Worm (Caenorhabditis elegans) whole organism, mixed stage, embryonic: ENCODE measurements around the gene W05B10.3.
A peak's percentile ranks its signal among the peaks of the same experiment; 100 is the strongest.

Source experiments
- M03D4.4 ChIP-seq: sonication (generic microtip); optimal IDR thresholded peaks from 2 replicates; lab custom pipeline; 2017; ENCODE audit warnings: mild to moderate bottlenecking, missing genetic modification characterization, missing compliant biosample characterization
- bed-3 ChIP-seq: fragments of 200-800 bp; sonication (Bioruptor generic); optimal IDR thresholded peaks from 3 replicates; lab custom pipeline; 2018; ENCODE audit warnings: mild to moderate bottlenecking, missing genetic modification characterization, moderate library complexity, missing compliant biosample characterization
- blmp-1 ChIP-seq: fragments of 150-350 bp; optimal IDR thresholded peaks from 2 replicates; lab custom pipeline; 2014; ENCODE audit warnings: missing biosample characterization, missing genetic modification characterization
- ceh-39 ChIP-seq: fragments of 150-350 bp; optimal IDR thresholded peaks from 2 replicates; lab custom pipeline; 2014; ENCODE audit warnings: missing biosample characterization, missing genetic modification characterization
- ceh-43 ChIP-seq: fragments of 200-800 bp; sonication (Bioruptor generic); optimal IDR thresholded peaks from 2 replicates; lab custom pipeline; 2018; ENCODE audit warnings: mild to moderate bottlenecking, missing genetic modification characterization, moderate library complexity, missing compliant biosample characterization
- ceh-83 ChIP-seq: fragments of 200-800 bp; sonication (Bioruptor generic); optimal IDR thresholded peaks from 2 replicates; lab custom pipeline; 2018; ENCODE audit warnings: mild to moderate bottlenecking, missing genetic modification characterization, missing compliant biosample characterization
- ces-1 ChIP-seq: fragments of 150-350 bp; optimal IDR thresholded peaks from 2 replicates; lab custom pipeline; 2014; ENCODE audit warnings: missing biosample characterization, missing genetic modification reagents, missing genetic modification characterization
- cnd-1 ChIP-seq: fragments of 200-800 bp; sonication (Bioruptor generic); optimal IDR thresholded peaks from 2 replicates; lab custom pipeline; 2018; ENCODE audit warnings: mild to moderate bottlenecking, missing genetic modification characterization, missing compliant biosample characterization
- drap-1 ChIP-seq: fragments of 200-800 bp; sonication (Bioruptor generic); optimal IDR thresholded peaks from 3 replicates; lab custom pipeline; 2018; ENCODE audit warnings: mild to moderate bottlenecking, missing genetic modification characterization, missing compliant biosample characterization
- elt-1 ChIP-seq: sonication (generic microtip); optimal IDR thresholded peaks from 2 replicates; lab custom pipeline; 2017; ENCODE audit warnings: missing genetic modification characterization, mild to moderate bottlenecking, missing compliant biosample characterization, antibody characterized with exemption, moderate library complexity, borderline replicate concordance; ENCODE audit not compliant: insufficient read depth
- elt-3 ChIP-seq: fragments of 150-350 bp; optimal IDR thresholded peaks from 2 replicates; lab custom pipeline; 2014; ENCODE audit warnings: missing biosample characterization, missing genetic modification characterization
- flh-1 ChIP-seq: fragments of 200-800 bp; sonication (Bioruptor generic); optimal IDR thresholded peaks from 2 replicates; lab custom pipeline; 2018; ENCODE audit warnings: mild to moderate bottlenecking, missing genetic modification characterization, moderate library complexity, missing compliant biosample characterization
- ham-2 ChIP-seq: fragments of 200-800 bp; sonication (Bioruptor generic); optimal IDR thresholded peaks from 2 replicates; lab custom pipeline; 2018; ENCODE audit warnings: mild to moderate bottlenecking, missing genetic modification characterization, missing compliant biosample characterization
- hlh-1 ChIP-seq: fragments of 150-350 bp; optimal IDR thresholded peaks from 2 replicates; lab custom pipeline; 2014; ENCODE audit warnings: missing biosample characterization, missing genetic modification reagents, missing genetic modification characterization
- lin-13 ChIP-seq: fragments of 150-350 bp; optimal IDR thresholded peaks from 2 replicates; lab custom pipeline; 2014; ENCODE audit warnings: missing biosample characterization, missing genetic modification characterization
- lsy-2 ChIP-seq: fragments of 150-350 bp; optimal IDR thresholded peaks from 2 replicates; lab custom pipeline; 2014; ENCODE audit warnings: missing biosample characterization, missing genetic modification characterization
- mab-5 ChIP-seq: fragments of 150-350 bp; optimal IDR thresholded peaks from 2 replicates; lab custom pipeline; 2014; ENCODE audit warnings: missing biosample characterization, missing genetic modification characterization
- mep-1 ChIP-seq: fragments of 150-350 bp; optimal IDR thresholded peaks from 2 replicates; lab custom pipeline; 2017; ENCODE audit warnings: missing biosample characterization, missing genetic modification reagents, missing genetic modification characterization, inconsistent platforms
- mls-2 ChIP-seq: sonication (generic microtip); optimal IDR thresholded peaks from 2 replicates; lab custom pipeline; 2016; ENCODE audit warnings: mild to moderate bottlenecking, missing genetic modification characterization, moderate library complexity, missing compliant biosample characterization
- nhr-12 ChIP-seq: fragments of 150-350 bp; optimal IDR thresholded peaks from 2 replicates; lab custom pipeline; 2014; ENCODE audit warnings: missing biosample characterization, missing genetic modification characterization
- nhr-28 ChIP-seq: fragments of 150-350 bp; optimal IDR thresholded peaks from 2 replicates; lab custom pipeline; 2014; ENCODE audit warnings: missing biosample characterization, missing genetic modification characterization
- nhr-76 ChIP-seq: sonication (generic microtip); optimal IDR thresholded peaks from 2 replicates; lab custom pipeline; 2017; ENCODE audit warnings: missing biosample characterization, missing genetic modification characterization
- pha-4 ChIP-seq: fragments of 150-350 bp; optimal IDR thresholded peaks from 2 replicates; lab custom pipeline; 2018; ENCODE audit warnings: missing biosample characterization, missing genetic modification reagents, missing genetic modification characterization
- sem-2 ChIP-seq: fragments of 200-800 bp; sonication (Bioruptor generic); optimal IDR thresholded peaks from 2 replicates; lab custom pipeline; 2018; ENCODE audit warnings: mild to moderate bottlenecking, missing genetic modification characterization, missing compliant biosample characterization
- snpc-4 ChIP-seq: fragments of 150-350 bp; optimal IDR thresholded peaks from 2 replicates; lab custom pipeline; 2014; ENCODE audit warnings: missing biosample characterization, missing genetic modification characterization
- sptf-1 ChIP-seq: sonication (generic microtip); optimal IDR thresholded peaks from 2 replicates; lab custom pipeline; 2017; ENCODE audit warnings: mild to moderate bottlenecking, missing genetic modification characterization, moderate library complexity, missing compliant biosample characterization
- unc-120 ChIP-seq: sonication (generic microtip); optimal IDR thresholded peaks from 2 replicates; lab custom pipeline; 2017; ENCODE audit warnings: missing genetic modification characterization, missing compliant biosample characterization; ENCODE audit not compliant: poor library complexity, severe bottlenecking
- unc-39 ChIP-seq: fragments of 150-350 bp; optimal IDR thresholded peaks from 2 replicates; lab custom pipeline; 2014; ENCODE audit warnings: missing biosample characterization, missing genetic modification characterization
- unc-62 ChIP-seq: fragments of 150-350 bp; optimal IDR thresholded peaks from 2 replicates; lab custom pipeline; 2014; ENCODE audit warnings: missing biosample characterization, missing genetic modification reagents, missing genetic modification characterization
- zip-8 ChIP-seq: fragments of 150-350 bp; optimal IDR thresholded peaks from 2 replicates; lab custom pipeline; 2014; ENCODE audit warnings: missing biosample characterization, missing genetic modification characterization
- ztf-11 ChIP-seq: fragments of 150-350 bp; optimal IDR thresholded peaks from 2 replicates; lab custom pipeline; 2014; ENCODE audit warnings: missing biosample characterization, missing genetic modification characterization

Gene W05B10.3

ce11 chrV:12658142-12658541 lies 3.4 kb downstream of the W05B10.3 start, which contains the start of gene W05B10.6:
Gene W05B10.6 (minus strand): TSS chrV:12658242.
- TF ChIP-seq ceh-43 (GFP tag; lab: Kevin White, UChicago), result no peak
- no peak for TF ChIP-seq bed-3 (GFP tag; lab: Kevin White, UChicago)
- no peak for TF ChIP-seq blmp-1 (tag; lab: Kevin White, UChicago)
- no peak for TF ChIP-seq ztf-11
- TF ChIP-seq snpc-4 (tag; lab: Kevin White, UChicago), result no peak
- TF ChIP-seq ces-1 (GFP tag; lab: Kevin White, UChicago), result no peak
- no peak for TF ChIP-seq drap-1 (GFP tag; lab: Kevin White, UChicago)
- TF ChIP-seq unc-120, result no peak
- no peak for TF ChIP-seq nhr-28 (tag; lab: Kevin White, UChicago)
- no peak for TF ChIP-seq unc-39 (tag; lab: Kevin White, UChicago)
- no peak for TF ChIP-seq flh-1 (GFP tag; lab: Kevin White, UChicago)
- TF ChIP-seq sptf-1 (tag; lab: Kevin White, UChicago), result no peak
- TF ChIP-seq lin-13 (tag; lab: Kevin White, UChicago), result no peak
- no peak for TF ChIP-seq ham-2 (GFP tag; lab: Kevin White, UChicago)
- TF ChIP-seq, all 35 proteins: peak for 0

- TF ChIP-seq zip-8 (tag; lab: Kevin White, UChicago) (no peak), mep-1 (peak; percentile 43), lsy-2 (peak; percentile 1), hlh-1 (peak; percentile 11), pha-4 (tag; lab: Kevin White, UChicago) (peak; percentile 44), blmp-1 (tag; lab: Kevin White, UChicago) (no peak), ces-1 (GFP tag; lab: Kevin White, UChicago) (peak; percentile 64)
Measured at ce11 chrV:12649636-12650035, 11.9 kb downstream of the W05B10.3 start, which contains the start of gene lin-25. Gene lin-25 (plus strand): TSS chrV:12649925.

- no peak for TF ChIP-seq M03D4.4 (tag; lab: Kevin White, UChicago)
- TF ChIP-seq lsy-2, result no peak
- no peak for TF ChIP-seq ceh-83 (GFP tag; lab: Kevin White, UChicago)
- no peak for TF ChIP-seq hlh-1
- no peak for TF ChIP-seq zip-8 (tag; lab: Kevin White, UChicago)
- no peak for TF ChIP-seq ztf-11
- no peak for TF ChIP-seq nhr-12 (tag; lab: Kevin White, UChicago)
- TF ChIP-seq nhr-76 (tag; lab: Kevin White, UChicago), result no peak
- TF ChIP-seq mab-5 (tag; lab: Kevin White, UChicago), result no peak
- TF ChIP-seq ceh-39 (tag; lab: Kevin White, UChicago), result no peak
Measured at ce11 chrV:12649213-12649612, 12.3 kb downstream of the W05B10.3 start, which contains the start of gene gpa-9. Gene gpa-9 (minus strand): TSS chrV:12649313.

ce11 chrV:12644500-12644899 lies 17.0 kb downstream of the W05B10.3 start, which contains the start of gene F56H9.8:
Gene F56H9.8 (plus strand): TSS chrV:12644800.
- TF ChIP-seq mep-1, result no peak
- no peak for TF ChIP-seq drap-1 (GFP tag; lab: Kevin White, UChicago)
- TF ChIP-seq cnd-1 (tag; lab: Kevin White, UChicago), result no peak
- TF ChIP-seq elt-1 (tag; lab: Kevin White, UChicago), result no peak
- no peak for TF ChIP-seq unc-120
- no peak for TF ChIP-seq zip-8 (tag; lab: Kevin White, UChicago)
- no peak for TF ChIP-seq nhr-76 (tag; lab: Kevin White, UChicago)
- no peak for TF ChIP-seq flh-1 (GFP tag; lab: Kevin White, UChicago)
- no peak for TF ChIP-seq ceh-83 (GFP tag; lab: Kevin White, UChicago)
- TF ChIP-seq M03D4.4 (tag; lab: Kevin White, UChicago), result no peak
- no peak for TF ChIP-seq ceh-39 (tag; lab: Kevin White, UChicago)
- TF ChIP-seq ceh-43 (GFP tag; lab: Kevin White, UChicago), result no peak
- TF ChIP-seq sptf-1 (tag; lab: Kevin White, UChicago), result no peak
- no peak for TF ChIP-seq ham-2 (GFP tag; lab: Kevin White, UChicago)
- no peak for TF ChIP-seq sem-2 (GFP tag; lab: Kevin White, UChicago)
- no peak for TF ChIP-seq snpc-4 (tag; lab: Kevin White, UChicago)
- no peak for TF ChIP-seq ces-1 (GFP tag; lab: Kevin White, UChicago)
- no peak for TF ChIP-seq hlh-1

ce11 chrV:12640384-12640783 lies 21.1 kb downstream of the W05B10.3 start, which contains the start of gene gpa-8:
Gene gpa-8 (minus strand): TSS chrV:12640484.
- TF ChIP-seq lsy-2 (no peak), mls-2 (tag; lab: Kevin White, UChicago) (no peak), elt-3 (no peak), flh-1 (GFP tag; lab: Kevin White, UChicago) (no peak), unc-62 (GFP tag; lab: Kevin White, UChicago) (no peak), bed-3 (GFP tag; lab: Kevin White, UChicago) (no peak)
